Worm (Caenorhabditis elegans) whole organism, late embryonic: ENCODE data around the gene B0218.7.

Experiments
- C38D4.7 ChIP-seq: fragments of 200-800 bp; sonication (Bioruptor generic); optimal IDR thresholded peaks from 2 replicates; lab custom pipeline; 2018; ENCODE audit warnings: mild to moderate bottlenecking, missing genetic modification characterization, moderate library complexity, missing compliant biosample characterization
- F13H6.1 ChIP-seq: sonication (generic microtip); optimal IDR thresholded peaks from 2 replicates; lab custom pipeline; 2016; ENCODE audit warnings: missing genetic modification characterization, missing compliant biosample characterization
- T23F11.4 ChIP-seq: fragments of 200-800 bp; sonication (Bioruptor generic); optimal IDR thresholded peaks from 2 replicates; lab custom pipeline; 2018; ENCODE audit warnings: mild to moderate bottlenecking, missing genetic modification characterization, missing compliant biosample characterization
- Y22D7AL.16 ChIP-seq: sonication (generic microtip); optimal IDR thresholded peaks from 2 replicates; lab custom pipeline; 2016; ENCODE audit warnings: missing genetic modification characterization, missing compliant biosample characterization
- ama-1 ChIP-seq: fragments of 150-350 bp; optimal IDR thresholded peaks from 2 replicates; lab custom pipeline; 2014
- che-1 ChIP-seq: sonication (generic microtip); optimal IDR thresholded peaks from 2 replicates; lab custom pipeline; 2016; ENCODE audit warnings: mild to moderate bottlenecking, missing genetic modification characterization, missing compliant biosample characterization
- fax-1 ChIP-seq: sonication (generic microtip); optimal IDR thresholded peaks from 2 replicates; lab custom pipeline; 2016; ENCODE audit warnings: missing genotype, missing genetic modification characterization, missing compliant biosample characterization
- fkh-10 ChIP-seq: fragments of 150-350 bp; optimal IDR thresholded peaks from 2 replicates; lab custom pipeline; 2014; ENCODE audit warnings: missing biosample characterization, missing genetic modification reagents, missing genetic modification characterization
- hlh-30 ChIP-seq: sonication (generic microtip); optimal IDR thresholded peaks from 2 replicates; lab custom pipeline; 2017; ENCODE audit warnings: antibody characterized with exemption, missing genetic modification characterization, missing compliant biosample characterization; ENCODE audit not compliant: insufficient read depth
- lin-11 ChIP-seq: fragments of 200-800 bp; sonication (Bioruptor generic); optimal IDR thresholded peaks from 2 replicates; lab custom pipeline; 2018; ENCODE audit warnings: mild to moderate bottlenecking, missing genetic modification characterization, missing compliant biosample characterization
- npax-4 ChIP-seq: sonication (generic microtip); optimal IDR thresholded peaks from 2 replicates; lab custom pipeline; 2016; ENCODE audit warnings: missing genetic modification characterization, missing compliant biosample characterization
- odd-2 ChIP-seq: sonication (generic microtip); optimal IDR thresholded peaks from 2 replicates; lab custom pipeline; 2017; ENCODE audit warnings: antibody characterized with exemption, mild to moderate bottlenecking, missing genetic modification characterization, missing compliant biosample characterization
- pqm-1 ChIP-seq: sonication (generic microtip); optimal IDR thresholded peaks from 2 replicates; lab custom pipeline; 2016; ENCODE audit warnings: missing genetic modification characterization, missing compliant biosample characterization

DNA sequence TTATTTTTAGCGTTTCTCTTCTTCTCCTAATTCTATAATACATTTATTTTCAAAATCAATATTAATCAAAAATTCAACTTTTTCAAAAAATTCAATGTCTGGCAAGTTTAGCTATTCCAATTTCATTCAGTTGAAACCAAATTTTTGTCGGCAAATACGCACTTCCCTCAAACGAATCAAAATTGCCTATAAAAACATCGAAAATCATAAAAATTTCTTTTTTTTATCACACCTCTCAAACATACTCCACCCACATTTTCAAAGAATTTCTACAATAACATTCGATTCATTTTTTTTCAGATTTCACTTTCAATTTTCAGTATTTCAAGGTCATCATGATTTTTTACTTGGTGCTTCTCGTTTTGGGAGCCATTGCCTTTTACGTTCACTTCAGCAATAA lies 6.8 kb downstream of the B0218.7 start, which contains the start of gene faah-1:
- TF ChIP-seq T23F11.4 (GFP tag; lab: Kevin White, UChicago) (no peak), pqm-1 (tag; lab: Kevin White, UChicago) (no peak), lin-11 (tag; lab: Kevin White, UChicago) (no peak), fax-1 (no peak), F13H6.1 (no peak), che-1 (tag; lab: Kevin White, UChicago) (no peak), ama-1 (lab: Kevin White, UChicago) (no peak), C38D4.7 (GFP tag; lab: Kevin White, UChicago) (no peak), npax-4 (tag; lab: Kevin White, UChicago) (no peak), Y22D7AL.16 (no peak), hlh-30 (tag; lab: Kevin White, UChicago) (no peak), fkh-10 (GFP tag; lab: Kevin White, UChicago) (no peak), odd-2 (tag; lab: Kevin White, UChicago) (no peak)
